Worm (Caenorhabditis elegans): ENCODE data around the gene dli-1.

- TF ChIP-seq akir-1 (GFP tag; optimal IDR thresholded peaks at IDR 0.05) (no peak), ztf-26 (tag; optimal IDR thresholded peaks at IDR 0.05) (no peak), unc-130 (GFP tag; optimal IDR thresholded peaks at IDR 0.05) (no peak)
Observed at ce11 chrIV:13059284-13059683, 39.3 kb downstream of the dli-1 start, which contains the start of gene scl-3.

Data from whole organism, young adult.